Worm (Caenorhabditis elegans): ENCODE data around the gene moc-2.
A peak's percentile ranks its signal among the peaks of the same experiment; 100 is the strongest.

moc-2 gene

DNA sequence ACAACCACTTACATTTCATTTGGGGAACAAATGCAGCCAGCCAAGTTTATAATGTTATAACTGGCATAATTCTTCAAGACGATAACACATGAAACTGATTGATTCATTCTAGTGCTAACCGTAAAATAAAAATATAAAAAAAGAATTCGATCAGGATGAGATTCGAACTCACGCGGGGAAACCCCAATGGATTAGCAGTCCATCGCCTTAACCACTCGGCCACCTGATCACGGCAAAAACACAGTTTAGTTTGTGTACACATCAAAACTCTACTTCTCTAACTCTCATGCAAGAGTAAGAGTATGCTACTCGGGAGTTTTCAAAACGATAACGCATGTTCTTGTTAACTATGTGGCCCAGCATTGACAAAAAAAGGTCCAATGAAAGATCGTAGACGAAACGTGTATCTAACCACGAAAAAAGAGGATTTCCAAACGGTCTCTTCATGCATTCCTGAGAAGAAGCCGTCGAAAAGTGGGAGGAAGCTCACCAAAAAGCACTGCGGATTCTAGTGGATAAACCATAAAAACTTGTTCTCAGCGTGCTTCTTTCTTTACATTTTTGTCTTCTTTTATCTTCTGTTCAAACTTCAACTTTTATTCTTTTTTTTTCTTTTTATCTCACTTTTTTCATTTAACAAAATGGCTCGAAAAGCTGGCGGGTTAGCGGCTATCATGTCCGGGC lies 47.9 kb upstream of the moc-2 start, which contains the start of gene twk-10 (continued):
- peak; percentile 15 for TF ChIP-seq hlh-30 (tag; optimal IDR thresholded peaks at IDR 0.05; ENCODE audit: insufficient read depth)
- 0 out of 2 replicates have a peak, but pooled peaks have one; percentile 70 for TF ChIP-seq dmd-9 (GFP tag; IDR thresholded peaks at IDR 0.05)
- no peak for TF ChIP-seq skn-1 (tag; optimal IDR thresholded peaks at IDR 0.05)
- peak; percentile 83 for TF ChIP-seq tra-1 (GFP tag; IDR thresholded peaks at IDR 0.05)
- no peak for TF ChIP-seq daf-12 (tag; optimal IDR thresholded peaks at IDR 0.05)
- no peak for TF ChIP-seq ceh-32 (tag; optimal IDR thresholded peaks at IDR 0.05; ENCODE audit: poor library complexity)
- no peak for TF ChIP-seq aha-1 (tag)
- peak; percentile 21 for TF ChIP-seq nhr-111 (GFP tag; optimal IDR thresholded peaks at IDR 0.05)
- TF ChIP-seq ZK337.2 (GFP tag; IDR thresholded peaks at IDR 0.05) = peak; percentile 70; the same call in 1 of the 2 replicates
- TF ChIP-seq R02D3.7 (tag; optimal IDR thresholded peaks at IDR 0.05) = no peak
- TF ChIP-seq zfp-2 (tag; optimal IDR thresholded peaks at IDR 0.05) = no peak
- TF ChIP-seq mdt-29 (GFP tag; IDR thresholded peaks at IDR 0.05) = peak; percentile 64; the same call in 1 of the 2 replicates
- TF ChIP-seq lin-1 (GFP tag; IDR thresholded peaks at IDR 0.05) = 0 out of 2 replicates have a peak, but pooled peaks have one; percentile 42
- peak; percentile 63 for TF ChIP-seq dve-1 (tag; optimal IDR thresholded peaks at IDR 0.05; ENCODE audit: insufficient read depth)
- TF ChIP-seq egl-27 (tag; optimal IDR thresholded peaks at IDR 0.05) = no peak
- TF ChIP-seq pha-4 (GFP tag; IDR thresholded peaks at IDR 0.05) = peak; percentile 76; the same call in 1 of the 2 replicates
- TF ChIP-seq pha-4 (tag; optimal IDR thresholded peaks at IDR 0.05) = no peak
- TF ChIP-seq T20F7.1 (GFP tag; optimal IDR thresholded peaks at IDR 0.05) = no peak
- TF ChIP-seq unc-130 (GFP tag; optimal IDR thresholded peaks at IDR 0.05) = peak; percentile 21
- TF ChIP-seq fkh-10 (GFP tag; optimal IDR thresholded peaks at IDR 0.05) = no peak
- peak in 1 of 2 experiments; percentile 62 for TF ChIP-seq daf-16 (GFP tag; optimal IDR thresholded peaks at IDR 0.05)
- TF ChIP-seq daf-16 (tag; optimal IDR thresholded peaks at IDR 0.05) = peak; percentile 46
- peak; percentile 75; the same call in 1 of the 2 replicates for TF ChIP-seq madf-9 (GFP tag; conservative IDR thresholded peaks at IDR 0.05)
- TF ChIP-seq F44E2.7 (GFP tag; IDR thresholded peaks at IDR 0.05) = 0 out of 2 replicates have a peak, but pooled peaks have one; percentile 62
- no peak for TF ChIP-seq Y5F2A.4 (GFP tag; optimal IDR thresholded peaks at IDR 0.05)
- TF ChIP-seq mxl-3 (GFP tag; optimal IDR thresholded peaks at IDR 0.05) = no peak
- TF ChIP-seq F49E8.2 (tag; optimal IDR thresholded peaks at IDR 0.05; ENCODE audit: borderline replicate concordance) = no peak
- peak; percentile 70; the same call in 1 of the 2 replicates for TF ChIP-seq ceh-44 (GFP tag; IDR thresholded peaks at IDR 0.05)
- TF ChIP-seq ctbp-1 (GFP tag; IDR thresholded peaks at IDR 0.05) = 0 out of 2 replicates have a peak, but pooled peaks have one; percentile 27
- TF ChIP-seq mxl-2 (GFP tag; conservative IDR thresholded peaks at IDR 0.05) = no peak
- TF ChIP-seq cey-2 (tag; optimal IDR thresholded peaks at IDR 0.05; ENCODE audit: borderline replicate concordance, insufficient read depth) = no peak
- TF ChIP-seq mep-1 (tag; optimal IDR thresholded peaks at IDR 0.05) = no peak
- 0 out of 2 replicates have a peak, but pooled peaks have one; percentile 49 for TF ChIP-seq D1046.2 (GFP tag; IDR thresholded peaks at IDR 0.05)
- TF ChIP-seq arid-1 (GFP tag; conservative IDR thresholded peaks at IDR 0.05) = peak; percentile 64; the same call in 1 of the 2 replicates
- peak; percentile 52; the same call in 1 of the 2 replicates for TF ChIP-seq T26A8.4 (GFP tag; IDR thresholded peaks at IDR 0.05)
- no peak for TF ChIP-seq nhr-10 (tag; optimal IDR thresholded peaks at IDR 0.05)
- TF ChIP-seq nhr-28 (tag; optimal IDR thresholded peaks at IDR 0.05) = peak; percentile 26
- TF ChIP-seq F10B5.3 (tag; optimal IDR thresholded peaks at IDR 0.05) = no peak

DNA sequence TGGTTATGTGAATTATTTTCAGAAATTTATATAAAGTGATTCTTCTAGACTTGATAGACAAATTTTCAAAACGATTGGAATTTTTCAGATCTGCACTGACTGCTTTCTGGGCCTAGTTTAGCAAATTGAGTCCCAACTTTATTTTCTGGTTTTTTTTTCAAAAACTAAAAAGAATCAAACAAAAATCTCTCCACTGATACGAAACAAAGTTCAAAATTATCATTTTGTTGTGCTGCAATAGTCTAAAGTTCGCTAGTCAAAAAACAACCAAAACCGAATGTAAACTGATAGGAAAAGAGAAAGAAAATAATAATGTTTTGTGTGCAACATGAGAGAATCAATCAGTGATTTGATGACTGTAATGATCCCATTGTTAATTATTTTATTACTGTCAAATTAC lies 45.9 kb upstream of the moc-2 start, which contains the start of gene lipl-4:
lipl-4 (plus strand) TSS at position 301 of the 400 bp plus-strand sequence.
- TF ChIP-seq dve-1 (tag; optimal IDR thresholded peaks at IDR 0.05; ENCODE audit: insufficient read depth) (peak; percentile 1), spr-1 (tag; optimal IDR thresholded peaks at IDR 0.05) (no peak), daf-16 (GFP tag; optimal IDR thresholded peaks at IDR 0.05) (no peak), daf-16 (tag; optimal IDR thresholded peaks at IDR 0.05) (peak; percentile 53)

Data from whole organism, L4 larva.